Worm (Caenorhabditis elegans): Measurements from ENCODE around the gene nhr-40.

ce11 chrX:2604358-2605016 is 10.7 kb downstream of the nhr-40 start:
- TF ChIP-seq dao-5 (tag; optimal IDR thresholded peaks at IDR 0.05), result no peak
- TF ChIP-seq him-1 (tag; optimal IDR thresholded peaks at IDR 0.05), result peak; percentile 62

Data from whole organism, L4/young adult.